Worm (Caenorhabditis elegans) whole organism, L4 larva: ENCODE measurements around the gene tbx-35.

Experiments
- F26F4.8 ChIP-seq: fragments of 200-800 bp; sonication (Bioruptor generic); conservative IDR thresholded peaks from 2 replicates; pipeline ENCODE4 v1.3.6; 2022; ENCODE audit warnings: missing genetic modification characterization, missing compliant biosample characterization
- T20F7.1 ChIP-seq: fragments of 200-800 bp; sonication (Bioruptor generic); optimal IDR thresholded peaks from 2 replicates; lab custom pipeline; 2018; ENCODE audit warnings: mild to moderate bottlenecking, missing genetic modification characterization, missing compliant biosample characterization
- ceh-44 ChIP-seq: fragments of 200-800 bp; sonication (Bioruptor generic); IDR thresholded peaks from 2 replicates; pipeline ENCODE4 v1.3.6; 2022; ENCODE audit warnings: missing genetic modification reagents, missing genetic modification characterization, missing compliant biosample characterization
- ceh-82 ChIP-seq: sonication (generic microtip); optimal IDR thresholded peaks from 2 replicates; lab custom pipeline; 2017; ENCODE audit warnings: missing biosample characterization, missing genetic modification characterization
- daf-19 ChIP-seq: fragments of 200-800 bp; sonication (Bioruptor generic); conservative IDR thresholded peaks from 2 replicates; pipeline ENCODE4 v1.3.6; 2022; ENCODE audit warnings: missing genetic modification characterization, missing compliant biosample characterization
- jun-1 ChIP-seq: fragments of 150-350 bp; optimal IDR thresholded peaks from 2 replicates; lab custom pipeline; 2014; ENCODE audit warnings: missing biosample characterization, missing genetic modification reagents, missing genetic modification characterization
- lin-39 ChIP-seq: fragments of 150-350 bp; optimal IDR thresholded peaks from 2 replicates; lab custom pipeline; 2014; ENCODE audit warnings: missing biosample characterization, missing genetic modification reagents, missing genetic modification characterization
- mdl-1 ChIP-seq, 2 experiments: fragments of 150-350 bp in 1 of 2; sonication (generic microtip) in 1 of 2; optimal IDR thresholded peaks; 2 replicates each; lab custom pipeline; 2014 to 2017; ENCODE audit warnings: missing biosample characterization in 2 of 2, missing genetic modification characterization in 2 of 2
- nhr-237 ChIP-seq: sonication (generic microtip); optimal IDR thresholded peaks from 2 replicates; lab custom pipeline; 2017; ENCODE audit warnings: missing biosample characterization, missing genetic modification characterization
- ztf-7 ChIP-seq: fragments of 150-350 bp; optimal IDR thresholded peaks from 2 replicates; lab custom pipeline; 2014; ENCODE audit warnings: missing biosample characterization, missing genetic modification characterization

ce11 chrII:5511417-5512353 is 13.5 kb downstream of the tbx-35 start:
- no peak for TF ChIP-seq ceh-82
- TF ChIP-seq daf-19 (GFP tag; lab: Robert Waterston, UW), result no peak
- no peak for TF ChIP-seq ceh-44 (GFP tag; lab: Robert Waterston, UW)
- no peak for TF ChIP-seq lin-39 (tag; lab: Kevin White, UChicago)
- no peak for TF ChIP-seq nhr-237
- TF ChIP-seq ztf-7 (tag; lab: Kevin White, UChicago), result no peak
- TF ChIP-seq jun-1 (tag; lab: Kevin White, UChicago), result no peak
- no peak for TF ChIP-seq T20F7.1
- no peak for TF ChIP-seq F26F4.8
- TF ChIP-seq mdl-1 (tag; optimal IDR thresholded peaks at IDR 0.05; lab: Kevin White, UChicago), result no peak
